Worm (Caenorhabditis elegans) whole organism, young adult: ENCODE results near the gene sel-13.

ENCODE experiments used
- C06A6.2 ChIP-seq: fragments of 200-800 bp; sonication (Bioruptor generic); conservative IDR thresholded peaks from 2 replicates; pipeline ENCODE4 v1.3.6; 2022; ENCODE audit warnings: missing genetic modification characterization, missing compliant biosample characterization
- F22D6.2 ChIP-seq: sonication (generic microtip); optimal IDR thresholded peaks from 2 replicates; lab custom pipeline; 2016; ENCODE audit warnings: mild to moderate bottlenecking, missing genetic modification characterization, missing compliant biosample characterization
- F49E8.2 ChIP-seq: sonication (generic microtip); optimal IDR thresholded peaks from 3 replicates; lab custom pipeline; 2017; ENCODE audit warnings: missing genetic modification characterization, mild to moderate bottlenecking, missing compliant biosample characterization, antibody characterized with exemption, moderate library complexity; ENCODE audit not compliant: insufficient read depth
- K11D2.4 ChIP-seq: fragments of 200-800 bp; sonication (Bioruptor generic); IDR thresholded peaks from 2 replicates; pipeline ENCODE4 v1.3.6; 2022; ENCODE audit warnings: missing genetic modification reagents, missing genetic modification characterization, missing compliant biosample characterization
- K12H6.12 ChIP-seq: fragments of 200-800 bp; sonication (Bioruptor generic); optimal IDR thresholded peaks from 2 replicates; lab custom pipeline; 2018; ENCODE audit warnings: mild to moderate bottlenecking, missing genetic modification characterization, missing compliant biosample characterization
- akir-1 ChIP-seq: fragments of 200-800 bp; sonication (Bioruptor generic); optimal IDR thresholded peaks from 2 replicates; lab custom pipeline; 2018; ENCODE audit warnings: mild to moderate bottlenecking, missing genetic modification characterization, moderate library complexity, missing compliant biosample characterization
- aptf-2 ChIP-seq: fragments of 200-800 bp; sonication (Bioruptor generic); conservative IDR thresholded peaks from 2 replicates; pipeline ENCODE4 v1.3.6; 2022; ENCODE audit warnings: missing genetic modification reagents, missing genetic modification characterization, missing compliant biosample characterization
- atf-7 ChIP-seq: sonication (generic microtip); optimal IDR thresholded peaks from 2 replicates; lab custom pipeline; 2017; ENCODE audit warnings: mild to moderate bottlenecking, missing genetic modification characterization, missing compliant biosample characterization
- athp-1 ChIP-seq: sonication (generic microtip); optimal IDR thresholded peaks from 2 replicates; lab custom pipeline; 2017; ENCODE audit warnings: mild to moderate bottlenecking, missing genetic modification characterization, missing compliant biosample characterization
- bed-2 ChIP-seq: fragments of 200-800 bp; sonication (Bioruptor generic); IDR thresholded peaks from 2 replicates; pipeline ENCODE4 v1.3.6; 2022; ENCODE audit warnings: missing genetic modification reagents, missing genetic modification characterization, missing compliant biosample characterization
- ccch-3 ChIP-seq: fragments of 200-800 bp; sonication (Bioruptor generic); optimal IDR thresholded peaks from 2 replicates; lab custom pipeline; 2018; ENCODE audit warnings: mild to moderate bottlenecking, missing genetic modification characterization, missing compliant biosample characterization
- cebp-1 ChIP-seq, 2 experiments: fragments of 200-800 bp in 1 of 2; sonication (Bioruptor generic) in 1 of 2; sonication (generic microtip) in 1 of 2; IDR thresholded peaks in 1 of 2; optimal IDR thresholded peaks in 1 of 2; 2 replicates each; pipeline versions ENCODE4 v1.3.6 to Lab custom; 2017 to 2022; ENCODE audit warnings: missing compliant biosample characterization in 2 of 2, missing genetic modification characterization in 2 of 2, mild to moderate bottlenecking in 1 of 2, missing genetic modification reagents in 1 of 2, moderate library complexity in 1 of 2
- ceh-100 ChIP-seq: fragments of 200-800 bp; sonication (Bioruptor generic); IDR thresholded peaks from 2 replicates; pipeline ENCODE4 v1.3.6; 2022; ENCODE audit warnings: missing genetic modification reagents, missing genetic modification characterization, missing compliant biosample characterization
- ceh-27 ChIP-seq: fragments of 200-800 bp; sonication (Bioruptor generic); optimal IDR thresholded peaks from 2 replicates; lab custom pipeline; 2018; ENCODE audit warnings: mild to moderate bottlenecking, missing genetic modification characterization, moderate library complexity, missing compliant biosample characterization
- ceh-40 ChIP-seq: fragments of 200-800 bp; sonication (Bioruptor generic); IDR thresholded peaks from 2 replicates; pipeline ENCODE4 v1.3.6; 2022; ENCODE audit warnings: missing genetic modification characterization, missing compliant biosample characterization
- dpff-1 ChIP-seq: sonication (generic microtip); optimal IDR thresholded peaks from 2 replicates; lab custom pipeline; 2017; ENCODE audit warnings: mild to moderate bottlenecking, missing genetic modification characterization, missing compliant biosample characterization
- egl-44 ChIP-seq: fragments of 200-800 bp; sonication (Bioruptor generic); IDR thresholded peaks from 2 replicates; pipeline ENCODE4 v1.3.6; 2022; ENCODE audit warnings: missing genetic modification reagents, missing genetic modification characterization, missing compliant biosample characterization
- ekl-4 ChIP-seq: fragments of 200-800 bp; sonication (Bioruptor generic); IDR thresholded peaks from 2 replicates; pipeline ENCODE4 v1.3.6; 2022; ENCODE audit warnings: missing genetic modification reagents, missing genetic modification characterization, missing compliant biosample characterization
- fkh-3 ChIP-seq: sonication (generic microtip); optimal IDR thresholded peaks from 2 replicates; lab custom pipeline; 2016; ENCODE audit warnings: mild to moderate bottlenecking, missing genetic modification characterization, missing compliant biosample characterization
- him-1 ChIP-seq: sonication (generic microtip); optimal IDR thresholded peaks from 2 replicates; lab custom pipeline; 2016; ENCODE audit warnings: missing genotype, missing genetic modification reagents, missing genetic modification characterization, missing compliant biosample characterization
- let-607 ChIP-seq, 2 experiments: fragments of 200-800 bp in 1 of 2; sonication (Bioruptor generic) in 1 of 2; sonication (generic microtip) in 1 of 2; optimal IDR thresholded peaks; 2 replicates each; lab custom pipeline; 2016 to 2018; ENCODE audit warnings: mild to moderate bottlenecking in 2 of 2, missing compliant biosample characterization in 2 of 2, missing genetic modification characterization in 2 of 2, moderate library complexity in 2 of 2, missing genotype in 1 of 2
- lin-35 ChIP-seq, 3 experiments: fragments of 150-350 bp in 2 of 3; sonication (generic microtip) in 1 of 3; optimal IDR thresholded peaks; 2 replicates each; lab custom pipeline; 2014 to 2018; ENCODE audit warnings: missing biosample characterization in 3 of 3, missing genetic modification characterization in 3 of 3, missing genetic modification reagents in 3 of 3
- lin-40 ChIP-seq: sonication (generic microtip); optimal IDR thresholded peaks from 2 replicates; lab custom pipeline; 2016; ENCODE audit warnings: missing genetic modification characterization, mild to moderate bottlenecking, missing compliant biosample characterization, missing genotype, missing genetic modification reagents
- lir-1 ChIP-seq: fragments of 200-800 bp; sonication (Bioruptor generic); conservative IDR thresholded peaks from 2 replicates; pipeline ENCODE4 v1.3.6; 2022; ENCODE audit warnings: missing genetic modification reagents, missing genetic modification characterization, missing compliant biosample characterization
- mcd-1 ChIP-seq: fragments of 200-800 bp; sonication (Bioruptor generic); IDR thresholded peaks from 2 replicates; pipeline ENCODE4 v1.3.6; 2022; ENCODE audit warnings: missing genetic modification reagents, missing genetic modification characterization, missing compliant biosample characterization
- nfya-2 ChIP-seq: fragments of 200-800 bp; sonication (Bioruptor generic); IDR thresholded peaks from 2 replicates; pipeline ENCODE4 v1.3.6; 2022; ENCODE audit warnings: missing genetic modification reagents, missing genetic modification characterization, missing compliant biosample characterization
- nhr-179 ChIP-seq: sonication (generic microtip); optimal IDR thresholded peaks from 2 replicates; lab custom pipeline; 2016; ENCODE audit warnings: mild to moderate bottlenecking, missing genetic modification characterization, missing compliant biosample characterization
- pbrm-1 ChIP-seq: fragments of 200-800 bp; sonication (Bioruptor generic); IDR thresholded peaks from 2 replicates; pipeline ENCODE4 v1.3.6; 2022; ENCODE audit warnings: missing genetic modification reagents, missing genetic modification characterization, missing compliant biosample characterization
- repo-1 ChIP-seq: sonication (generic microtip); optimal IDR thresholded peaks from 2 replicates; lab custom pipeline; 2017; ENCODE audit warnings: mild to moderate bottlenecking, missing genetic modification characterization, missing compliant biosample characterization
- sdz-38 ChIP-seq: sonication (generic microtip); optimal IDR thresholded peaks from 2 replicates; lab custom pipeline; 2016; ENCODE audit warnings: missing genotype, missing genetic modification characterization, missing compliant biosample characterization
- snpc-1.3 ChIP-seq: sonication (generic microtip); optimal IDR thresholded peaks from 2 replicates; lab custom pipeline; 2017; ENCODE audit warnings: missing genetic modification characterization, mild to moderate bottlenecking, missing compliant biosample characterization, antibody characterized with exemption, moderate library complexity, missing genotype, missing genetic modification reagents; ENCODE audit not compliant: insufficient read depth
- snpc-3.4 ChIP-seq: sonication (generic microtip); optimal IDR thresholded peaks from 2 replicates; lab custom pipeline; 2017; ENCODE audit warnings: missing genetic modification characterization, mild to moderate bottlenecking, missing compliant biosample characterization, antibody characterized with exemption, moderate library complexity, missing genotype, missing genetic modification reagents
- sptf-2 ChIP-seq: fragments of 200-800 bp; sonication (Bioruptor generic); optimal IDR thresholded peaks from 2 replicates; lab custom pipeline; 2018; ENCODE audit warnings: mild to moderate bottlenecking, missing genetic modification characterization, missing compliant biosample characterization
- unc-130 ChIP-seq: sonication (generic microtip); optimal IDR thresholded peaks from 2 replicates; lab custom pipeline; 2016; ENCODE audit warnings: missing genetic modification reagents, missing genetic modification characterization, missing compliant biosample characterization
- unc-62 ChIP-seq: fragments of 150-350 bp; optimal IDR thresholded peaks from 2 replicates; lab custom pipeline; 2014; ENCODE audit warnings: missing biosample characterization, missing genetic modification reagents, missing genetic modification characterization
- ztf-25 ChIP-seq: fragments of 200-800 bp; sonication (Bioruptor generic); IDR thresholded peaks from 2 replicates; pipeline ENCODE4 v1.3.6; 2022; ENCODE audit warnings: missing genetic modification reagents, missing genetic modification characterization, missing compliant biosample characterization
- ztf-6 ChIP-seq: fragments of 200-800 bp; sonication (Bioruptor generic); IDR thresholded peaks from 2 replicates; pipeline ENCODE4 v1.3.6; 2022; ENCODE audit warnings: missing genetic modification reagents, missing genetic modification characterization, missing compliant biosample characterization

Gene sel-13

ce11 chrIII:4658384-4658844, 41.6 kb downstream of the sel-13 start, which contains the start of gene cdka-1:
Gene cdka-1 (plus strand): TSS chrIII:4658794.
- TF ChIP-seq F49E8.2 (tag; lab: Kevin White, UChicago) (no peak), atf-7 (tag; lab: Kevin White, UChicago) (peak; percentile 47), ceh-100 (GFP tag; lab: Robert Waterston, UW) (no peak), K12H6.12 (tag; lab: Kevin White, UChicago) (peak; percentile 60), cebp-1 (GFP tag; IDR thresholded peaks at IDR 0.05; lab: Robert Waterston, UW) (no peak), cebp-1 (tag; optimal IDR thresholded peaks at IDR 0.05; lab: Kevin White, UChicago) (peak; percentile 86), F22D6.2 (no peak), lin-35 (GFP tag; optimal IDR thresholded peaks at IDR 0.05; lab: Kevin White, UChicago) (peak in 1 of 3 experiments; percentile 45)

ce11 chrIII:4657386-4657785, 42.6 kb downstream of the sel-13 start:
- TF ChIP-seq aptf-2 (no peak), him-1 (no peak), snpc-1.3 (tag; lab: Kevin White, UChicago) (no peak), sptf-2 (GFP tag; lab: Kevin White, UChicago) (no peak), snpc-3.4 (no peak), fkh-3 (tag; lab: Kevin White, UChicago) (no peak), lin-35 (GFP tag; optimal IDR thresholded peaks at IDR 0.05; lab: Kevin White, UChicago) (no peak), repo-1 (tag; lab: Kevin White, UChicago) (no peak), dpff-1 (tag; lab: Kevin White, UChicago) (no peak), bed-2 (GFP tag; lab: Robert Waterston, UW) (no peak)

ce11 chrIII:4656415-4656814, 43.6 kb downstream of the sel-13 start:
- peak; percentile 13 for TF ChIP-seq lin-40 (tag; lab: Kevin White, UChicago)
- TF ChIP-seq ekl-4 (GFP tag; lab: Robert Waterston, UW), result 0 out of 2 replicates have a peak, but pooled peaks have one; percentile 25
- peak; percentile 57 for TF ChIP-seq K12H6.12 (tag; lab: Kevin White, UChicago)
- TF ChIP-seq him-1, result no peak
- peak in 1 of 3 experiments; percentile 51 for TF ChIP-seq lin-35 (GFP tag; optimal IDR thresholded peaks at IDR 0.05; lab: Kevin White, UChicago)
- TF ChIP-seq ceh-100 (GFP tag; lab: Robert Waterston, UW), result no peak
- peak; percentile 41 for TF ChIP-seq ceh-27 (GFP tag; lab: Kevin White, UChicago)
- no peak for TF ChIP-seq cebp-1 (GFP tag; IDR thresholded peaks at IDR 0.05; lab: Robert Waterston, UW)
- peak; percentile 39 for TF ChIP-seq cebp-1 (tag; optimal IDR thresholded peaks at IDR 0.05; lab: Kevin White, UChicago)
- peak; percentile 16; the same call in 1 of the 2 replicates for TF ChIP-seq mcd-1

ce11 chrIII:4655402-4655801, 44.6 kb downstream of the sel-13 start, which contains the start of gene T23F11.2:
Gene T23F11.2 (minus strand): TSS chrIII:4655502.
- TF ChIP-seq ztf-25 (no peak), ccch-3 (GFP tag; lab: Kevin White, UChicago) (no peak)

ce11 chrIII:4653912-4654311, 46.1 kb downstream of the sel-13 start:
- TF ChIP-seq let-607 (tag; optimal IDR thresholded peaks at IDR 0.05; lab: Kevin White, UChicago) (peak in 1 of 2 experiments; percentile 34), repo-1 (tag; lab: Kevin White, UChicago) (peak; percentile 57), him-1 (no peak), athp-1 (tag; lab: Kevin White, UChicago) (peak; percentile 13), lin-35 (GFP tag; optimal IDR thresholded peaks at IDR 0.05; lab: Kevin White, UChicago) (peak in 1 of 3 experiments; percentile 69), cebp-1 (GFP tag; IDR thresholded peaks at IDR 0.05; lab: Robert Waterston, UW) (no peak), cebp-1 (tag; optimal IDR thresholded peaks at IDR 0.05; lab: Kevin White, UChicago) (peak; percentile 48), akir-1 (GFP tag; lab: Kevin White, UChicago) (no peak), C06A6.2 (GFP tag; lab: Robert Waterston, UW) (no peak), sdz-38 (no peak), snpc-1.3 (tag; lab: Kevin White, UChicago) (no peak), lin-40 (tag; lab: Kevin White, UChicago) (peak; percentile 6), ceh-40 (no peak), pbrm-1 (GFP tag; lab: Robert Waterston, UW) (no peak), lir-1 (GFP tag; lab: Robert Waterston, UW) (peak; percentile 8; the same call in 1 of the 2 replicates), nhr-179 (tag; lab: Kevin White, UChicago) (no peak), K11D2.4 (GFP tag; lab: Robert Waterston, UW) (peak; percentile 48; the same call in 1 of the 2 replicates), egl-44 (GFP tag; lab: Robert Waterston, UW) (0 out of 2 replicates have a peak, but pooled peaks have one; percentile 18), ztf-6 (GFP tag; lab: Robert Waterston, UW) (peak; percentile 55; the same call in 1 of the 2 replicates), unc-62 (GFP tag; lab: Kevin White, UChicago) (no peak), unc-130 (GFP tag; lab: Kevin White, UChicago) (no peak), nfya-2 (GFP tag; lab: Robert Waterston, UW) (peak; percentile 17; the same call in 1 of the 2 replicates)
